Fruit fly (Drosophila melanogaster) whole organism, pupa: ENCODE data around the gene CG31275.
A peak's percentile ranks its signal among the peaks of the same experiment; 100 is the strongest.

Experiments used
- CG10348 ChIP-seq: fragments of 200-800 bp; sonication (Bioruptor generic); IDR thresholded peaks from 2 replicates; pipeline ENCODE4 v1.3.6; 2022; ENCODE audit warnings: missing biosample characterization, missing genetic modification characterization
- CG12605 ChIP-seq: fragments of 200-800 bp; sonication (Bioruptor generic); IDR thresholded peaks from 2 replicates; pipeline ENCODE4 v1.3.6; 2022; ENCODE audit warnings: missing biosample characterization, missing genetic modification characterization
- CG13204 ChIP-seq: fragments of 200-800 bp; sonication (Bioruptor generic); optimal IDR thresholded peaks from 2 replicates; lab custom pipeline; 2018; ENCODE audit warnings: missing biosample characterization, mild to moderate bottlenecking, missing genetic modification characterization, moderate library complexity
- CG14655 ChIP-seq: fragments of 200-800 bp; sonication (Bioruptor generic); optimal IDR thresholded peaks from 3 replicates; lab custom pipeline; 2017; ENCODE audit warnings: mild to moderate bottlenecking, missing biosample characterization, missing genetic modification reagents, missing genetic modification characterization
- CG15710 ChIP-seq: fragments of 200-800 bp; sonication (Bioruptor generic); optimal IDR thresholded peaks from 2 replicates; lab custom pipeline; 2018; ENCODE audit warnings: missing biosample characterization, mild to moderate bottlenecking, missing genetic modification characterization, moderate library complexity
- CG17806 ChIP-seq: fragments of 200-800 bp; sonication (Bioruptor generic); optimal IDR thresholded peaks from 2 replicates; lab custom pipeline; 2018; ENCODE audit warnings: missing biosample characterization, mild to moderate bottlenecking, missing genetic modification characterization, moderate library complexity
- CG32121 ChIP-seq: fragments of 200-800 bp; sonication (Bioruptor generic); IDR thresholded peaks from 2 replicates; pipeline ENCODE4 v1.3.6; 2022; ENCODE audit warnings: missing biosample characterization, missing genetic modification characterization
- CG34367 ChIP-seq: fragments of 200-800 bp; sonication (Bioruptor generic); optimal IDR thresholded peaks from 2 replicates; lab custom pipeline; 2018; ENCODE audit warnings: missing biosample characterization, mild to moderate bottlenecking, missing genetic modification characterization
- CG4496 ChIP-seq: fragments of 200-800 bp; sonication (Bioruptor generic); IDR thresholded peaks from 3 replicates; pipeline ENCODE4 v1.3.6; 2022; ENCODE audit warnings: missing biosample characterization, missing genetic modification characterization
- CG8159 ChIP-seq: fragments of 200-800 bp; sonication (Bioruptor generic); optimal IDR thresholded peaks from 3 replicates; lab custom pipeline; 2018; ENCODE audit warnings: missing biosample characterization, mild to moderate bottlenecking, missing genetic modification characterization, moderate library complexity
- CG8301 ChIP-seq: fragments of 200-800 bp; sonication (Bioruptor generic); optimal IDR thresholded peaks from 2 replicates; lab custom pipeline; 2018; ENCODE audit warnings: missing biosample characterization, mild to moderate bottlenecking, missing genetic modification characterization
- CG9948 ChIP-seq: fragments of 200-800 bp; sonication (Bioruptor generic); optimal IDR thresholded peaks from 2 replicates; lab custom pipeline; 2018; ENCODE audit warnings: missing biosample characterization, mild to moderate bottlenecking, missing genetic modification characterization, moderate library complexity
- D1 ChIP-seq: fragments of 200-800 bp; sonication (Bioruptor generic); optimal IDR thresholded peaks from 2 replicates; lab custom pipeline; 2018; ENCODE audit warnings: missing biosample characterization, mild to moderate bottlenecking, missing genetic modification characterization, moderate library complexity
- EcR ChIP-seq: fragments of 200-800 bp; sonication (Bioruptor generic); optimal IDR thresholded peaks from 3 replicates; lab custom pipeline; 2019; ENCODE audit warnings: missing biosample characterization, missing genetic modification characterization, mild to moderate bottlenecking, moderate library complexity, missing genetic modification reagents
- Ets98B ChIP-seq: fragments of 200-800 bp; sonication (Bioruptor generic); IDR thresholded peaks from 2 replicates; pipeline ENCODE4 v1.3.6; 2022; ENCODE audit warnings: missing biosample characterization, missing genetic modification characterization
- Pif1A ChIP-seq: fragments of 200-800 bp; sonication (Bioruptor generic); optimal IDR thresholded peaks from 3 replicates; lab custom pipeline; 2016; ENCODE audit warnings: missing biosample characterization, missing genetic modification characterization
- Pif1B ChIP-seq: fragments of 200-800 bp; sonication (Bioruptor generic); optimal IDR thresholded peaks from 3 replicates; lab custom pipeline; 2016; ENCODE audit warnings: missing biosample characterization, missing genetic modification characterization
- Snoo ChIP-seq: fragments of 200-800 bp; sonication (Bioruptor generic); optimal IDR thresholded peaks from 3 replicates; lab custom pipeline; 2017; ENCODE audit warnings: missing biosample characterization, mild to moderate bottlenecking, missing genetic modification characterization, inconsistent platforms
- fd96Ca ChIP-seq: fragments of 200-800 bp; sonication (Bioruptor generic); IDR thresholded peaks from 3 replicates; pipeline ENCODE4 v1.3.6; 2022; ENCODE audit warnings: missing biosample characterization, missing genetic modification characterization
- gl ChIP-seq: fragments of 200-800 bp; sonication (Bioruptor generic); optimal IDR thresholded peaks from 2 replicates; lab custom pipeline; 2018; ENCODE audit warnings: missing biosample characterization, mild to moderate bottlenecking, missing genetic modification characterization
- rn ChIP-seq: fragments of 200-800 bp; sonication (Bioruptor generic); IDR thresholded peaks from 2 replicates; pipeline ENCODE4 v1.3.6; 2022; ENCODE audit warnings: missing biosample characterization, missing genetic modification characterization

CG31275 gene

DNA sequence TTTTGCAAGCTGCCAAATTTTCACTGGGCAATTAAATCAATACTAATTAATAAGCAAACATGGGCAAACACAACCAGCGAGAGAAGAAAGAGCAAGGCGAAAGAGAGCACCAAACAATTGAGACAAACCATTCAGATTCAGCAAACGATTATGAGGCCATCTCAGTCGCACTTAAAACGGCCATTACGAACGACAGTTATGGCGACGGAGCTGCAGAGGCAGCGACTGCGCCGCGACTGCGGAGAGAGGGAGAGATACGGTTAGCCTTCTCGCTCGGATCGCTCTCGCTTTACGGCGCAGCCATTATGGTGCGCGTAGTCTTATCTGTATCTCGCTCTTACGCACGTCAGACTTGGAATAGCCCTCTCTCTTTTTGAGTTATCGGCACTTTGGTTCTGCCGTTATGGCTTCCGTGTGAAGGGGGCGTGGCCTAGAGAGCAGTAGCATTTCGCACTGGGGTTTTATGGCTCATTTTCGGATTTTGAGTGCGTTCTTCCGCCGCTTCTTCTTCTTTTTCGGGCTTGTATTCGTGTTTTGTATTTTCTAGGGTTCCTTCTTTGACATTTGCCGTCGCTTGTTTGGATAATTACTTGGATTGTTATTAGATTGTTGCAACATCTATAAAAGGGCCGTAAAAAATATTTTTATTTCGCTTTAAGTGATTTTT, 12.9 kb upstream of the CG31275 start:
- TF ChIP-seq EcR (GFP tag; lab: Kevin White, UChicago) (peak; percentile 10), rn (GFP tag; lab: Robert Waterston, UW) (0 out of 2 replicates have a peak, but pooled peaks have one; percentile 14), D1 (tag; lab: Kevin White, UChicago) (no peak), CG12605 (GFP tag; lab: Robert Waterston, UW) (peak; percentile 10; the same call in 1 of the 2 replicates), fd96Ca (GFP tag; lab: Robert Waterston, UW) (0 out of 3 replicates have a peak, but pooled peaks have one; percentile 17), CG32121 (0 out of 2 replicates have a peak, but pooled peaks have one; percentile 1)

DNA sequence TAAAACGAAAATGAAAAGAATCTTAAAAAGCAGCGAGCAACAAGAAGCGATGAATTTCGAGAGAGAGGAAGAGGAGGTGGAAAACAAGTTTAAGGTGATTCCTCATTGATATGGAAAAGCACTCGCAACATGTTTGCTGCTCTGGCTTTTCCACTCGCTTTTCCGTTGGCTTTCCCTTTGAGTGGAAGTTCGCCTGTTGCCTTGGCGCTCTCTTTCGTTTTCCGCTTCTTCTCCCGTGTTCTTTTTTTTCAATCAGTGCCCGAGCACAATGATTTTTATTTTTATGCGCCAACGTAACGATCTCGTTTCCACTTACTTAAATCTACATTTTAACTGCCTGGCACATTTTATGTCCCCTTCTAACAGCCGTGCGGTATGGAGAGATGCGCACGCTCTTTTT, 12.3 kb upstream of the CG31275 start:
- TF ChIP-seq CG12605 (GFP tag; lab: Robert Waterston, UW) = peak; percentile 15; the same call in 1 of the 2 replicates
- no peak for TF ChIP-seq CG34367
- no peak for TF ChIP-seq rn (GFP tag; lab: Robert Waterston, UW)
- TF ChIP-seq Snoo = no peak
- TF ChIP-seq CG32121 = peak; percentile 37; the same call in 1 of the 2 replicates
- TF ChIP-seq Ets98B (GFP tag; lab: Robert Waterston, UW) = no peak
- TF ChIP-seq fd96Ca (GFP tag; lab: Robert Waterston, UW) = peak; percentile 15; the same call in 1 of the 3 replicates
- no peak for TF ChIP-seq gl (tag; lab: Kevin White, UChicago)
- no peak for TF ChIP-seq Pif1A
- TF ChIP-seq CG15710 = no peak
- no peak; the same call in 2 of the 3 replicates for TF ChIP-seq CG4496
- no peak for TF ChIP-seq CG9948
- TF ChIP-seq EcR (GFP tag; lab: Kevin White, UChicago) = no peak
- TF ChIP-seq CG14655 (GFP tag; lab: Kevin White, UChicago) = peak; percentile 38
- no peak for TF ChIP-seq CG8159
- TF ChIP-seq Pif1B (GFP tag; lab: Kevin White, UChicago) = no peak
- TF ChIP-seq CG8301 (tag; lab: Kevin White, UChicago) = peak; percentile 6
- no peak for TF ChIP-seq CG13204 (GFP tag; lab: Kevin White, UChicago)

DNA sequence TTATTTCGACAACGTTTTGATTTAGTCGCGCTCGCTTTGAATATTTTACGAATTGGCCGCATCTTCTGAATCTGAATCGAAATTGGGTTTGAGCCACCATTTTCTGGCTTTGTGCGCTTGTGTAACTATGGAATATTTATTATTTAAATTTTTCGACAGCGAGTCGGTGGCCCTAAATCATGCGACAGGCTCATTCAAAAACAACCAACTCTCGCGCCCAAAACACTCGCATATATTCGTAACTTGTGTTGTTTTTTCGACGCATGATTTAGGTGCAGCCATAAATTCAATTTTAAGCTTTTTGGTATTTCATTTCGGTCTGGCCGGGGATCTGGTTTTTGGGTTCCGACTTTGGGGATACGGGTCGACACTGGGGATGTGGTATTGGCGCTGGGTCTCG, 3.7 kb upstream of the CG31275 start:
- TF ChIP-seq CG14655 (GFP tag; lab: Kevin White, UChicago) = no peak
- no peak for TF ChIP-seq CG4496
- no peak for TF ChIP-seq Pif1A
- TF ChIP-seq gl (tag; lab: Kevin White, UChicago) = no peak
- TF ChIP-seq CG8159 = no peak
- no peak for TF ChIP-seq CG9948
- no peak for TF ChIP-seq Snoo
- TF ChIP-seq CG8301 (tag; lab: Kevin White, UChicago) = no peak
- no peak for TF ChIP-seq CG12605 (GFP tag; lab: Robert Waterston, UW)
- no peak for TF ChIP-seq CG13204 (GFP tag; lab: Kevin White, UChicago)
- no peak for TF ChIP-seq fd96Ca (GFP tag; lab: Robert Waterston, UW)
- TF ChIP-seq CG34367 = no peak
- no peak for TF ChIP-seq CG32121
- TF ChIP-seq rn (GFP tag; lab: Robert Waterston, UW) = no peak
- TF ChIP-seq EcR (GFP tag; lab: Kevin White, UChicago) = no peak
- no peak for TF ChIP-seq CG15710
- TF ChIP-seq, all 21 proteins: peak for 0

DNA sequence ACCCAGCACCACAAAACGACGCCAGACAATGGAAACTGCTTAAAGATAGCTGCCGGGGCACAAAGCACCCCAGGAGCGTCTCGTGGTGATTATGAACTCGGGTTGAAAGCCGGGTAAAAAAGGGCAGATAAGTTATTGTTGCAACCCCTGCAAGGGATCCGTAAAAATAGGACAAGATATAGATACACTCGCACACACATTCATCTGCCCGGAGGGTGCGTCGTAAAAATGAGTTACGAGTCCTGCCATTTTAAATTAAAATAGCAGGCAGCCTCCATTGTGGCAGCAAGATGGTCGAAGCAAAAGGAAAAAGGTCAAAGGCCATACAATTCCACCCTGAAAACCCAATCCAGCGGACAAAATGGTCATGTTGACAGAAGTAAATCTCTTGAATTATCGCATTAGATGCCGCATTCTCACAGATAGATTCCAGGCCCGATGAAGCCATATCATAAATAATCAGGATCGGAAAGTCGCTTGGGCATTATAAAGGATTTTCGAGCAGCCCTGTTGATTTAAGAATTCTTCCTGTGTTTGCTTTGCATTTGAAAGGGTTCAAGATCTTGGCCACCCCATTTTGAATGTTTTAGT, 1.0 kb downstream of the CG31275 start:
- TF ChIP-seq CG34367 = no peak
- no peak for TF ChIP-seq CG17806 (tag; lab: Kevin White, UChicago)
- TF ChIP-seq CG4496 = no peak
- TF ChIP-seq fd96Ca (GFP tag; lab: Robert Waterston, UW) = no peak
- no peak for TF ChIP-seq Snoo
- TF ChIP-seq EcR (GFP tag; lab: Kevin White, UChicago) = no peak

DNA sequence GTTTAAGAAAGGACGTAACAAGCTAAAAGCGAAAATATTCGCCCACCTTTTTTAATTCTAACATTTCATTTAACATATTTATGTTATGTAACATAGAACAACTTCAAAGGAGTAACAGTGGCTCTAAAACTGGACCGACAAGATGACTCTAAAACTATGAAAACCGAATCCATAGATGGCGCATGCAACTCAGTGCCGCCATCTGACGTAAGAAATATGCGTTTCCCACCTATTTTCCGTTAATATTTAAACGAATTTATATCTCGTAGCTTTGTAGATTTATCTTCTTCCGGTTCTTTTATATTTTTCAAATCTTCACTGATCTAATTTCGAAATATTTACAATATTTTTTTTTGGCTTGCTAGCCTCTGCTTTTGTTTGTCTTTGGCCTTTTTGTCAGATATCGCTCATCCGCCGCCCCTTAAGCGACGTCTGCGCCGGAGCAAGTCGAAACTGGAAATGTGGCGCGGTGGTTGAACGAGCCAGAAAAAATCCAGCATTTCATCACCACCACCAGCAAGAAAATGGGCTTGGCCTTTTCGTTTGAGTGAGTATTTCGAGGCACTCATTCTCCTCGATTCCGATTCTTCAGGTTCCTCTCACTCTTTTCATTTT, 2.5 kb downstream of the CG31275 start:
- TF ChIP-seq CG10348 (GFP tag; lab: Robert Waterston, UW) (no peak), gl (tag; lab: Kevin White, UChicago) (no peak), CG32121 (no peak), D1 (tag; lab: Kevin White, UChicago) (peak; percentile 51), CG13204 (GFP tag; lab: Kevin White, UChicago) (no peak)

DNA sequence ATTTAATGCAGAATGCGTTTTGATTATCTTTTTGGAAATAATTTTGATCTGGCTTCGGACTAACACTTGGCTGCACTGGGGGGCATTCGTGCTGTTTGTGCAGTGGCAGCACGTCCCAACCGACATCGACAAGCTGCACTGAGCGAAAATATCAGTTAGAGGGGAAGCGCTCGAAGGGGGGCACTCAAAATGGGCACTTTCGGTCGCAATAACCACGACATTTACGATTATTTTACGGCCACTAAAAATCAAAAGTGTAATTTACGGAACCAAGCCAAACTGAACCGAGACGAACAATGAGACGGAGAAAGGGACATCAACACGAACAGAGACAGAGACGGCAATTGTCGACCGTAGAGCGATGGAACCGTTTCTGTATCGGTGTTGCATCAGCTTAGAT, 4.3 kb downstream of the CG31275 start:
- TF ChIP-seq Pif1B (GFP tag; lab: Kevin White, UChicago) = no peak
- TF ChIP-seq CG14655 (GFP tag; lab: Kevin White, UChicago) = no peak
- no peak for TF ChIP-seq CG10348 (GFP tag; lab: Robert Waterston, UW)
- no peak for TF ChIP-seq CG12605 (GFP tag; lab: Robert Waterston, UW)
